Fruit fly (Drosophila melanogaster): Measurements from ENCODE around the gene to.

to gene

DNA sequence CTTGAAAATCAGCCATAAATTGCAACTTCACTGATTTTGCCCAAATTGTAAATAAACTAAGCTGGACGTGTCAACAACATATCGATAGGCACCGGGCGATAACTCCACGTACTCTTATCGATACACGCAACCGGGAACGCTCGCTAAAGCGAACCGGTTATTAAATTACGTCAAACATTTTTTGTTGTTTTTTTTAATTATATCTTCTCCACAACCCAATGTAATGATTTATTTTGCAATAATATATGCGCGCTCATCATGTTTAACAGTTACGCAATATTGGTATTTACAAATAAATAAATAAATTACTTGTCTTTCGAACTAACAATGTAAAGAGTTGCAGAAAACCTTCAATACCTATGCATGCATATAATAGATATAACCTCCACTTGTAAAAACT is 24.9 kb upstream of the to start, which contains the start of gene Saysd1 (continued):
- TF ChIP-seq ind (GFP tag; optimal IDR thresholded peaks at IDR 0.05) (peak; percentile 31), vnd (GFP tag; IDR thresholded peaks at IDR 0.05; ENCODE audit: partially characterized antibody) (peak; percentile 78), CG14667 (GFP tag; IDR thresholded peaks at IDR 0.05) (no peak), CG1792 (GFP tag; optimal IDR thresholded peaks at IDR 0.05) (peak; percentile 1), ttk (GFP tag; IDR thresholded peaks at IDR 0.05) (no peak), phol (tag; optimal IDR thresholded peaks at IDR 0.05) (peak; percentile 36), lmd (GFP tag; IDR thresholded peaks at IDR 0.05) (peak; percentile 50; the same call in 1 of the 2 replicates), Nf-YC (tag; optimal IDR thresholded peaks at IDR 0.05) (peak; percentile 5), zfh1 (GFP tag; IDR thresholded peaks at IDR 0.05) (peak; percentile 45; the same call in 1 of the 3 replicates), CG2202 (tag; optimal IDR thresholded peaks at IDR 0.05) (no peak), CG8290 (GFP tag; optimal IDR thresholded peaks at IDR 0.05) (peak; percentile 4), CG8290 (tag; optimal IDR thresholded peaks at IDR 0.05) (peak in 1 of 2 experiments; percentile 5), CG13624 (GFP tag; optimal IDR thresholded peaks at IDR 0.05) (peak; percentile 64), Aef1 (GFP tag; IDR thresholded peaks at IDR 0.05) (peak; percentile 19; the same call in 1 of the 3 replicates), Hmr (GFP tag; optimal IDR thresholded peaks at IDR 0.05) (no peak), Eip74EF (GFP tag; optimal IDR thresholded peaks at IDR 0.05) (no peak), CG12236 (GFP tag; optimal IDR thresholded peaks at IDR 0.05) (no peak), tna (GFP tag; IDR thresholded peaks at IDR 0.05; ENCODE audit: partially characterized antibody) (peak; percentile 81), exex (tag; optimal IDR thresholded peaks at IDR 0.05) (peak; percentile 9), lab (GFP tag; optimal IDR thresholded peaks at IDR 0.05) (peak; percentile 51), CG16813 (GFP tag; IDR thresholded peaks at IDR 0.05; ENCODE audit: partially characterized antibody) (peak; percentile 76), otp (GFP tag; IDR thresholded peaks at IDR 0.05) (no peak), Stat92E (GFP tag; optimal IDR thresholded peaks at IDR 0.05) (no peak), nmo (GFP tag; optimal IDR thresholded peaks at IDR 0.05) (peak; percentile 26), E2f2 (GFP tag; IDR thresholded peaks at IDR 0.05) (peak; percentile 32; the same call in 1 of the 2 replicates), slou (GFP tag; optimal IDR thresholded peaks at IDR 0.05) (no peak), CG18599 (GFP tag; optimal IDR thresholded peaks at IDR 0.05) (peak; percentile 32), knrl (GFP tag; IDR thresholded peaks at IDR 0.05; ENCODE audit: partially characterized antibody) (peak; percentile 81), stc (GFP tag; IDR thresholded peaks at IDR 0.05) (peak; percentile 43; the same call in 1 of the 2 replicates), CG7963 (GFP tag; IDR thresholded peaks at IDR 0.05; ENCODE audit: partially characterized antibody) (peak; percentile 90), salm (tag; optimal IDR thresholded peaks at IDR 0.05) (no peak), gcm2 (GFP tag; optimal IDR thresholded peaks at IDR 0.05) (no peak), zfh2 (GFP tag; optimal IDR thresholded peaks at IDR 0.05) (peak; percentile 10), CG18011 (GFP tag; optimal IDR thresholded peaks at IDR 0.05) (no peak), Gug (GFP tag; IDR thresholded peaks at IDR 0.05) (peak; percentile 35; the same call in 1 of the 4 replicates), nerfin-2 (GFP tag; IDR thresholded peaks at IDR 0.05; ENCODE audit: partially characterized antibody) (peak; percentile 71), Sox100B (GFP tag; optimal IDR thresholded peaks at IDR 0.05) (peak; percentile 16), psq (GFP tag; optimal IDR thresholded peaks at IDR 0.05) (no peak), Trl (optimal IDR thresholded peaks at IDR 0.05) (no peak), Trl (GFP tag; optimal IDR thresholded peaks at IDR 0.05) (peak; percentile 11), Meics (GFP tag; optimal IDR thresholded peaks at IDR 0.05) (peak; percentile 44), CG15514 (GFP tag; optimal IDR thresholded peaks at IDR 0.05) (peak; percentile 38), CG2875 (GFP tag; optimal IDR thresholded peaks at IDR 0.05) (no peak), ssp (GFP tag; IDR thresholded peaks at IDR 0.05) (peak; percentile 37; the same call in 1 of the 2 replicates), CG6175 (GFP tag; IDR thresholded peaks at IDR 0.05) (peak; percentile 35; the same call in 1 of the 3 replicates), CG6254 (GFP tag; optimal IDR thresholded peaks at IDR 0.05) (no peak), nom (GFP tag; optimal IDR thresholded peaks at IDR 0.05) (no peak), jumu (GFP tag; optimal IDR thresholded peaks at IDR 0.05) (peak; percentile 16), bcd (GFP tag; optimal IDR thresholded peaks at IDR 0.05) (peak; percentile 38), CG32532 (GFP tag; IDR thresholded peaks at IDR 0.05) (peak; percentile 70)

All from whole organism, embryonic.